Worm (Caenorhabditis elegans) whole organism, L2 larva: ENCODE data around the gene nhr-205.

ENCODE experiments used
- C34F6.9 ChIP-seq: fragments of 150-350 bp; optimal IDR thresholded peaks from 2 replicates; lab custom pipeline; 2014; ENCODE audit warnings: missing biosample characterization, missing genetic modification characterization
- F13H6.1 ChIP-seq: sonication (generic microtip); optimal IDR thresholded peaks from 2 replicates; lab custom pipeline; 2016; ENCODE audit warnings: missing genetic modification characterization, missing compliant biosample characterization
- R02D3.7 ChIP-seq: fragments of 150-350 bp; optimal IDR thresholded peaks from 2 replicates; lab custom pipeline; 2014; ENCODE audit warnings: missing biosample characterization, missing genetic modification characterization
- Y55F3AM.14 ChIP-seq: fragments of 200-800 bp; sonication (Bioruptor generic); optimal IDR thresholded peaks from 2 replicates; lab custom pipeline; 2018; ENCODE audit warnings: mild to moderate bottlenecking, missing genetic modification characterization, missing compliant biosample characterization
- alr-1 ChIP-seq: fragments of 150-350 bp; optimal IDR thresholded peaks from 2 replicates; lab custom pipeline; 2014; ENCODE audit warnings: missing biosample characterization, missing genetic modification characterization
- aly-2 ChIP-seq: fragments of 150-350 bp; optimal IDR thresholded peaks from 2 replicates; lab custom pipeline; 2014; ENCODE audit warnings: missing biosample characterization, missing genetic modification characterization
- ama-1 ChIP-seq: fragments of 150-350 bp; optimal IDR thresholded peaks from 2 replicates; lab custom pipeline; 2018; ENCODE audit warnings: inconsistent platforms
- blmp-1 ChIP-seq: sonication (generic microtip); optimal IDR thresholded peaks from 2 replicates; lab custom pipeline; 2017; ENCODE audit warnings: missing genetic modification characterization, mild to moderate bottlenecking, missing compliant biosample characterization, antibody characterized with exemption, moderate library complexity; ENCODE audit not compliant: insufficient read depth
- ceh-16 ChIP-seq: fragments of 150-350 bp; optimal IDR thresholded peaks from 2 replicates; lab custom pipeline; 2014; ENCODE audit warnings: missing biosample characterization, missing genetic modification characterization
- ceh-82 ChIP-seq: fragments of 150-350 bp; optimal IDR thresholded peaks from 2 replicates; lab custom pipeline; 2014; ENCODE audit warnings: missing biosample characterization, missing genetic modification characterization
- crh-2 ChIP-seq: sonication (generic microtip); optimal IDR thresholded peaks from 2 replicates; lab custom pipeline; 2017; ENCODE audit warnings: missing biosample characterization, missing genetic modification characterization
- dmd-4 ChIP-seq: sonication (generic microtip); optimal IDR thresholded peaks from 2 replicates; lab custom pipeline; 2017; ENCODE audit warnings: missing biosample characterization, missing genetic modification characterization
- egl-27 ChIP-seq: sonication (generic microtip); optimal IDR thresholded peaks from 3 replicates; lab custom pipeline; 2017; ENCODE audit warnings: missing biosample characterization, missing genetic modification reagents, missing genetic modification characterization
- elt-1 ChIP-seq: fragments of 150-350 bp; optimal IDR thresholded peaks from 2 replicates; lab custom pipeline; 2014; ENCODE audit warnings: missing biosample characterization, missing genetic modification characterization
- fos-1 ChIP-seq: fragments of 150-350 bp; optimal IDR thresholded peaks from 2 replicates; lab custom pipeline; 2014; ENCODE audit warnings: missing biosample characterization, missing genetic modification characterization
- gmeb-1 ChIP-seq: fragments of 150-350 bp; optimal IDR thresholded peaks from 2 replicates; lab custom pipeline; 2014; ENCODE audit warnings: missing biosample characterization, missing genetic modification characterization
- lin-11 ChIP-seq: fragments of 150-350 bp; sonication (generic microtip); optimal IDR thresholded peaks from 2 replicates; lab custom pipeline; 2014; ENCODE audit warnings: missing biosample characterization, missing genetic modification characterization, inconsistent platforms, mixed read lengths
- lin-13 ChIP-seq: fragments of 150-350 bp; optimal IDR thresholded peaks from 2 replicates; lab custom pipeline; 2014; ENCODE audit warnings: missing biosample characterization, missing genetic modification reagents, missing genetic modification characterization
- lin-39 ChIP-seq: fragments of 150-350 bp; optimal IDR thresholded peaks from 2 replicates; lab custom pipeline; 2014; ENCODE audit warnings: missing biosample characterization, missing genetic modification reagents, missing genetic modification characterization
- lsy-2 ChIP-seq, 2 experiments: fragments of 150-350 bp in 1 of 2; sonication (generic microtip) in 1 of 2; optimal IDR thresholded peaks; 2 replicates each; lab custom pipeline; 2014 to 2017; ENCODE audit warnings: missing biosample characterization in 2 of 2, missing genetic modification characterization in 2 of 2
- mab-5 ChIP-seq: fragments of 150-350 bp; optimal IDR thresholded peaks from 2 replicates; lab custom pipeline; 2014; ENCODE audit warnings: missing biosample characterization, missing genetic modification characterization
- mbf-1 ChIP-seq: sonication (generic microtip); optimal IDR thresholded peaks from 2 replicates; lab custom pipeline; 2017; ENCODE audit warnings: missing biosample characterization, missing genetic modification characterization
- mdl-1 ChIP-seq, 2 experiments: fragments of 150-350 bp in 1 of 2; sonication (generic microtip) in 1 of 2; optimal IDR thresholded peaks; 2 replicates each; lab custom pipeline; 2017; ENCODE audit warnings: missing biosample characterization in 2 of 2, missing genetic modification characterization in 2 of 2
- nhr-10 ChIP-seq: sonication (generic microtip); optimal IDR thresholded peaks from 2 replicates; lab custom pipeline; 2017; ENCODE audit warnings: missing biosample characterization, missing genetic modification characterization
- nhr-11 ChIP-seq: fragments of 150-350 bp; optimal IDR thresholded peaks from 2 replicates; lab custom pipeline; 2014; ENCODE audit warnings: missing biosample characterization, missing genetic modification characterization
- nhr-12 ChIP-seq: fragments of 150-350 bp; optimal IDR thresholded peaks from 2 replicates; lab custom pipeline; 2014; ENCODE audit warnings: missing biosample characterization, missing genetic modification characterization
- nhr-129 ChIP-seq: fragments of 150-350 bp; optimal IDR thresholded peaks from 2 replicates; lab custom pipeline; 2014; ENCODE audit warnings: missing biosample characterization, missing genetic modification characterization
- nhr-21 ChIP-seq: fragments of 150-350 bp; optimal IDR thresholded peaks from 2 replicates; lab custom pipeline; 2014; ENCODE audit warnings: missing biosample characterization, missing genetic modification characterization
- nhr-23 ChIP-seq: fragments of 150-350 bp; optimal IDR thresholded peaks from 2 replicates; lab custom pipeline; 2014; ENCODE audit warnings: missing biosample characterization, missing genetic modification reagents, missing genetic modification characterization
- nhr-237 ChIP-seq: fragments of 150-350 bp; optimal IDR thresholded peaks from 2 replicates; lab custom pipeline; 2014; ENCODE audit warnings: missing biosample characterization, missing genetic modification characterization
- nhr-25 ChIP-seq: fragments of 150-350 bp; sonication (generic microtip); optimal IDR thresholded peaks from 3 replicates; lab custom pipeline; 2014; ENCODE audit warnings: missing biosample characterization, missing genetic modification characterization
- nhr-6 ChIP-seq: fragments of 150-350 bp; optimal IDR thresholded peaks from 2 replicates; lab custom pipeline; 2014; ENCODE audit warnings: missing biosample characterization, missing genetic modification characterization
- nhr-77 ChIP-seq: fragments of 150-350 bp; optimal IDR thresholded peaks from 2 replicates; lab custom pipeline; 2014; ENCODE audit warnings: missing biosample characterization, missing genetic modification characterization
- peb-1 ChIP-seq: fragments of 150-350 bp; optimal IDR thresholded peaks from 2 replicates; lab custom pipeline; 2014; ENCODE audit warnings: missing biosample characterization, missing genetic modification characterization
- sem-4 ChIP-seq: fragments of 150-350 bp; optimal IDR thresholded peaks from 2 replicates; lab custom pipeline; 2014; ENCODE audit warnings: missing biosample characterization, missing genetic modification reagents, missing genetic modification characterization
- skn-1 ChIP-seq: sonication (generic microtip); optimal IDR thresholded peaks from 2 replicates; lab custom pipeline; 2017; ENCODE audit warnings: missing biosample characterization, missing genetic modification characterization
- sma-3 ChIP-seq: sonication (generic microtip); optimal IDR thresholded peaks from 2 replicates; lab custom pipeline; 2016; ENCODE audit warnings: missing genetic modification reagents, missing genetic modification characterization, missing compliant biosample characterization
- sma-9 ChIP-seq, 2 experiments: fragments of 150-350 bp in 1 of 2; sonication (generic microtip) in 1 of 2; optimal IDR thresholded peaks; 2 replicates each; lab custom pipeline; 2014 to 2016; ENCODE audit warnings: missing genetic modification characterization in 2 of 2, mild to moderate bottlenecking in 1 of 2, missing biosample characterization in 1 of 2, missing compliant biosample characterization in 1 of 2, missing genetic modification reagents in 1 of 2, moderate library complexity in 1 of 2
- unc-39 ChIP-seq: fragments of 150-350 bp; optimal IDR thresholded peaks from 2 replicates; lab custom pipeline; 2014; ENCODE audit warnings: missing biosample characterization, missing genetic modification characterization
- unc-55 ChIP-seq: fragments of 150-350 bp; sonication (generic microtip); optimal IDR thresholded peaks from 3 replicates; lab custom pipeline; 2014; ENCODE audit warnings: missing biosample characterization, missing genetic modification reagents, missing genetic modification characterization
- zag-1 ChIP-seq: fragments of 150-350 bp; optimal IDR thresholded peaks from 2 replicates; lab custom pipeline; 2014; ENCODE audit warnings: missing biosample characterization, missing genetic modification characterization
- ztf-1 ChIP-seq: fragments of 200-800 bp; sonication (Bioruptor generic); conservative IDR thresholded peaks from 2 replicates; pipeline ENCODE4 v1.3.6; 2022; ENCODE audit warnings: missing genetic modification characterization, missing compliant biosample characterization
- ztf-11 ChIP-seq: sonication (generic microtip); optimal IDR thresholded peaks from 2 replicates; lab custom pipeline; 2017; ENCODE audit warnings: missing biosample characterization, missing genetic modification characterization

The nhr-205 gene

DNA sequence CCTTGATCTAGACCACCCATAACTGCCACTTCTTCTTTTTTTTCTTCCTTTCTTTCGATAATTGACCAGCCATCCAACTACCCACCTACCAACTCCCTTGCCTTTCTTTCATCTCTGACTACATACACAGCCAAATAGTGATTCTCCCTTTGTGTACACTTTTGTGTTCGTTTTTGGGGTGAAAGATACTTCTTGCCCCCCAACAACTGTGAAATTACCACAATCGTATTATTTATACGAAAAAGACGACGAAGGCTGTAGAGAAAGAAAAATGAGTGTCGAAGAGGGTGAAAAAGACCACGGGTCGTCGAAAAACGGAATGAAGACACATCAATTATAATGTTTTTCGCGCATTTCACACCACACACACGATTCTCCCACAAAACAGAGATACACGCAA lies 35.1 kb downstream of the nhr-205 start:
- TF ChIP-seq sma-9 (GFP tag; optimal IDR thresholded peaks at IDR 0.05; lab: Kevin White, UChicago) (peak; percentile 12), sma-9 (tag; optimal IDR thresholded peaks at IDR 0.05; lab: Kevin White, UChicago) (no peak), nhr-25 (tag; lab: Kevin White, UChicago) (peak; percentile 67), nhr-11 (no peak), R02D3.7 (no peak), crh-2 (tag; lab: Kevin White, UChicago) (peak; percentile 81), ama-1 (peak; percentile 42), C34F6.9 (tag; lab: Kevin White, UChicago) (no peak), blmp-1 (tag; lab: Kevin White, UChicago) (peak; percentile 38), lin-11 (tag; lab: Kevin White, UChicago) (no peak), sma-3 (GFP tag; lab: Kevin White, UChicago) (peak; percentile 3)
- TF ChIP-seq, all 48 proteins: peak for 6

DNA sequence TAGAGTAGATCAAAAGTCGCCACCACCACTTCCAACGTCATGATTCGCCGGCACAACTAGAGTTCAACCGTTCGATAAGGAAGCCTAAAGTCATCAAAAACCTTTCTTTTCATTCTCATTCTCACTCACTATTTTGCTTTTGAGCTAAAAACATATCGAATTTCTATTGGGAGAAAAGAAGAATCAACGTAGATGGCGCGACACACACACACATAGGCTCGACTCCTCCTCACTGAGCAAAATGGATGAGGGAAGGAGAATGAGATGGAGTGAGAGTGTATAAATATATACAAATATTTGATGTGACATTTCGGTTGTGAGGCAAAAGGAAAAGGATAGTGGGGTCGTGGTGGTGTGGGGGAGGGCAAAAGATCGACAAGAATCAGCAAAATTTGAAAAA lies 36.8 kb downstream of the nhr-205 start:
- no peak for TF ChIP-seq mab-5 (tag; lab: Kevin White, UChicago)
- no peak for TF ChIP-seq nhr-6 (tag; lab: Kevin White, UChicago)
- TF ChIP-seq nhr-12 (tag; lab: Kevin White, UChicago) = no peak
- TF ChIP-seq alr-1 = no peak
- TF ChIP-seq lin-39 (tag; lab: Kevin White, UChicago) = no peak
- TF ChIP-seq F13H6.1 (tag; lab: Kevin White, UChicago) = peak; percentile 30
- no peak for TF ChIP-seq blmp-1 (tag; lab: Kevin White, UChicago)

DNA sequence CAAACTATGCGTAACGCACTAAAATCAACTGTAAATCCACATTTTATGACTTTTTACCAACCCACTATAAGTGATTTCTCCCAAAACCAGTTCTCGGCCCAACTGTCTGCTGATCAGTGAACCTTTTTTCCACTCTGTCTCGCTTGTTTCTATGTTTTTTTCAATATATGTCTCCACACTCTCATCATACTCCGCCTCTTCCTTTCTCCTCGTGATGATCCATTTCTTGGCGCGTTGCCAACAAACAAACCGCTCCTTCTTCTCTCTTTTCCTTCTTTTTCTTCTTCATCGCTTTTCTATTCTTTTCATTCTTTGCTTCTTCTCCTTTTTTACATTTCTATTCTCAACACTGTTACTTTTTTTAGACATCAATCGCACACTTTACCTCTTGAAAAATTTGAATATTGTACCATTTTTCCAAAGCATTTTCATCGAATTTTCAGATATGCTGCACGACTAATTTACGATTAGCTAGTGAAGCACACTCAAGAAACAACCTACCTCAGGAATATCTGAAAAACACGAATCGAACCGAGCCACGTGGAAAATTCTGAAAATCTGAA lies 38.3 kb downstream of the nhr-205 start, which contains the start of gene T06E8.8:
T06E8.8 (plus strand) TSS at position 513 of the 563 bp plus-strand sequence.
- no peak for TF ChIP-seq mbf-1
- peak; percentile 63 for TF ChIP-seq egl-27 (tag; lab: Kevin White, UChicago)
- TF ChIP-seq ztf-1 (GFP tag; lab: Robert Waterston, UW) = no peak
- TF ChIP-seq skn-1 (tag; lab: Kevin White, UChicago) = no peak
- no peak for TF ChIP-seq ceh-82
- no peak for TF ChIP-seq nhr-10
- peak; percentile 48 for TF ChIP-seq C34F6.9 (tag; lab: Kevin White, UChicago)
- peak; percentile 82 for TF ChIP-seq sem-4 (tag; lab: Kevin White, UChicago)
- TF ChIP-seq mab-5 (tag; lab: Kevin White, UChicago) = no peak
- TF ChIP-seq nhr-129 = peak; percentile 78
- TF ChIP-seq nhr-23 (tag; lab: Kevin White, UChicago) = no peak
- TF ChIP-seq nhr-237 (tag; lab: Kevin White, UChicago) = no peak
- TF ChIP-seq gmeb-1 = peak; percentile 58
- peak; percentile 83 for TF ChIP-seq nhr-6 (tag; lab: Kevin White, UChicago)
- peak; percentile 72 for TF ChIP-seq nhr-21 (tag; lab: Kevin White, UChicago)
- no peak for TF ChIP-seq elt-1
- no peak for TF ChIP-seq dmd-4 (tag; lab: Kevin White, UChicago)
- peak; percentile 87 for TF ChIP-seq nhr-25 (tag; lab: Kevin White, UChicago)
- TF ChIP-seq aly-2 (tag; lab: Kevin White, UChicago) = no peak
- TF ChIP-seq ceh-16 (tag; lab: Kevin White, UChicago) = no peak
- TF ChIP-seq peb-1 = no peak
- no peak for TF ChIP-seq nhr-11
- TF ChIP-seq unc-39 (tag; lab: Kevin White, UChicago) = no peak
- peak; percentile 74 for TF ChIP-seq unc-55 (GFP tag; lab: Kevin White, UChicago)
- TF ChIP-seq crh-2 (tag; lab: Kevin White, UChicago) = peak; percentile 70
- TF ChIP-seq lin-13 (GFP tag; lab: Kevin White, UChicago) = peak; percentile 31
- no peak for TF ChIP-seq nhr-77 (tag; lab: Kevin White, UChicago)
- no peak for TF ChIP-seq nhr-12 (tag; lab: Kevin White, UChicago)
- TF ChIP-seq blmp-1 (tag; lab: Kevin White, UChicago) = peak; percentile 87
- TF ChIP-seq F13H6.1 (tag; lab: Kevin White, UChicago) = peak; percentile 81
- no peak for TF ChIP-seq lin-39 (tag; lab: Kevin White, UChicago)
- peak; percentile 56 for TF ChIP-seq fos-1 (tag; lab: Kevin White, UChicago)
- no peak for TF ChIP-seq zag-1 (tag; lab: Kevin White, UChicago)
- TF ChIP-seq alr-1 = no peak
- TF ChIP-seq mdl-1 (tag; optimal IDR thresholded peaks at IDR 0.05; lab: Kevin White, UChicago) = peak; percentile 48 to 50
- peak in 1 of 2 experiments; percentile 83 for TF ChIP-seq lsy-2 (tag; optimal IDR thresholded peaks at IDR 0.05; lab: Kevin White, UChicago)
- TF ChIP-seq Y55F3AM.14 (GFP tag; lab: Kevin White, UChicago) = peak; percentile 20
- TF ChIP-seq lin-11 (tag; lab: Kevin White, UChicago) = no peak
- peak; percentile 86 for TF ChIP-seq sma-3 (GFP tag; lab: Kevin White, UChicago)
- TF ChIP-seq sma-9 (GFP tag; optimal IDR thresholded peaks at IDR 0.05; lab: Kevin White, UChicago) = peak; percentile 93
- TF ChIP-seq sma-9 (tag; optimal IDR thresholded peaks at IDR 0.05; lab: Kevin White, UChicago) = no peak
- TF ChIP-seq ztf-11 = no peak
